Worm (Caenorhabditis elegans) whole organism, L3 larva: Measurements from ENCODE around the gene lgc-13.

Experiments used
- R02D3.7 ChIP-seq: fragments of 150-350 bp; optimal IDR thresholded peaks from 2 replicates; lab custom pipeline; 2014; ENCODE audit warnings: missing biosample characterization, missing genetic modification characterization
- ZK546.5 ChIP-seq: sonication (generic microtip); optimal IDR thresholded peaks from 2 replicates; lab custom pipeline; 2017; ENCODE audit warnings: missing biosample characterization, missing genetic modification characterization
- aly-2 ChIP-seq: fragments of 150-350 bp; optimal IDR thresholded peaks from 2 replicates; lab custom pipeline; 2014; ENCODE audit warnings: missing biosample characterization, missing genetic modification characterization
- ama-1 ChIP-seq: fragments of 150-350 bp; optimal IDR thresholded peaks from 2 replicates; lab custom pipeline; 2018
- ceh-16 ChIP-seq: sonication (generic microtip); optimal IDR thresholded peaks from 2 replicates; lab custom pipeline; 2017; ENCODE audit warnings: missing biosample characterization, missing genetic modification characterization
- ceh-28 ChIP-seq: fragments of 150-350 bp; optimal IDR thresholded peaks from 2 replicates; lab custom pipeline; 2014; ENCODE audit warnings: missing biosample characterization, missing genetic modification reagents, missing genetic modification characterization
- ceh-9 ChIP-seq: sonication (generic microtip); optimal IDR thresholded peaks from 2 replicates; lab custom pipeline; 2018; ENCODE audit warnings: missing biosample characterization, missing genetic modification characterization
- egl-27 ChIP-seq: sonication (generic microtip); optimal IDR thresholded peaks from 4 replicates; lab custom pipeline; 2017; ENCODE audit warnings: missing biosample characterization, missing genetic modification reagents, missing genetic modification characterization
- elt-1 ChIP-seq: fragments of 150-350 bp; optimal IDR thresholded peaks from 2 replicates; lab custom pipeline; 2014; ENCODE audit warnings: missing biosample characterization, missing genetic modification characterization
- elt-2 ChIP-seq: sonication (generic microtip); optimal IDR thresholded peaks from 2 replicates; lab custom pipeline; 2016; ENCODE audit warnings: missing genetic modification reagents, mild to moderate bottlenecking, missing genetic modification characterization, missing compliant biosample characterization
- elt-3 ChIP-seq, 3 experiments: fragments of 150-350 bp in 1 of 3; sonication (generic microtip) in 2 of 3; optimal IDR thresholded peaks; 2 replicates in 2 of 3; 4 replicates in 1 of 3; lab custom pipeline; 2014 to 2017; ENCODE audit warnings: missing biosample characterization in 3 of 3, missing genetic modification characterization in 3 of 3
- eor-1 ChIP-seq, 2 experiments: fragments of 150-350 bp; optimal IDR thresholded peaks; 2 replicates each; lab custom pipeline; 2014 to 2018; ENCODE audit warnings: missing biosample characterization in 2 of 2, missing genetic modification characterization in 2 of 2
- fkh-10 ChIP-seq: sonication (generic microtip); optimal IDR thresholded peaks from 2 replicates; lab custom pipeline; 2017; ENCODE audit warnings: missing biosample characterization, missing genetic modification reagents, missing genetic modification characterization
- fkh-2 ChIP-seq: fragments of 150-350 bp; optimal IDR thresholded peaks from 2 replicates; lab custom pipeline; 2014; ENCODE audit warnings: missing biosample characterization, missing genetic modification reagents, missing genetic modification characterization
- fos-1 ChIP-seq: fragments of 150-350 bp; optimal IDR thresholded peaks from 2 replicates; lab custom pipeline; 2014; ENCODE audit warnings: missing biosample characterization, missing genetic modification characterization
- hmg-11 ChIP-seq: sonication (generic microtip); optimal IDR thresholded peaks from 2 replicates; lab custom pipeline; 2016; ENCODE audit warnings: missing genetic modification characterization, missing compliant biosample characterization
- jun-1 ChIP-seq: fragments of 150-350 bp; optimal IDR thresholded peaks from 2 replicates; lab custom pipeline; 2014; ENCODE audit warnings: missing biosample characterization, missing genetic modification reagents, missing genetic modification characterization
- lsy-12 ChIP-seq: sonication (generic microtip); optimal IDR thresholded peaks from 2 replicates; lab custom pipeline; 2016; ENCODE audit warnings: mild to moderate bottlenecking, missing genetic modification characterization, missing compliant biosample characterization
- mdl-1 ChIP-seq: fragments of 150-350 bp; optimal IDR thresholded peaks from 2 replicates; lab custom pipeline; 2014; ENCODE audit warnings: missing biosample characterization, missing genetic modification characterization
- mml-1 ChIP-seq: fragments of 150-350 bp; sonication (generic microtip); optimal IDR thresholded peaks from 3 replicates; lab custom pipeline; 2014; ENCODE audit warnings: missing biosample characterization, missing genetic modification characterization
- nfya-1 ChIP-seq: sonication (generic microtip); optimal IDR thresholded peaks from 2 replicates; lab custom pipeline; 2017; ENCODE audit warnings: missing genetic modification characterization, mild to moderate bottlenecking, missing compliant biosample characterization, antibody characterized with exemption, moderate library complexity; ENCODE audit not compliant: insufficient read depth
- nhr-11 ChIP-seq: fragments of 150-350 bp; optimal IDR thresholded peaks from 2 replicates; lab custom pipeline; 2014; ENCODE audit warnings: missing biosample characterization, missing genetic modification characterization
- nhr-12 ChIP-seq: fragments of 150-350 bp; optimal IDR thresholded peaks from 2 replicates; lab custom pipeline; 2014; ENCODE audit warnings: missing biosample characterization, missing genetic modification characterization
- nhr-23 ChIP-seq: fragments of 150-350 bp; optimal IDR thresholded peaks from 2 replicates; lab custom pipeline; 2014; ENCODE audit warnings: missing biosample characterization, missing genetic modification reagents, missing genetic modification characterization
- nhr-237 ChIP-seq: fragments of 150-350 bp; optimal IDR thresholded peaks from 2 replicates; lab custom pipeline; 2014; ENCODE audit warnings: missing biosample characterization, missing genetic modification characterization
- nhr-25 ChIP-seq: sonication (generic microtip); optimal IDR thresholded peaks from 2 replicates; lab custom pipeline; 2017; ENCODE audit warnings: missing biosample characterization, missing genetic modification characterization
- nhr-28 ChIP-seq: fragments of 150-350 bp; optimal IDR thresholded peaks from 2 replicates; lab custom pipeline; 2014; ENCODE audit warnings: missing biosample characterization, missing genetic modification characterization
- nhr-67 ChIP-seq: fragments of 150-350 bp; optimal IDR thresholded peaks from 2 replicates; lab custom pipeline; 2014; ENCODE audit warnings: missing biosample characterization, missing genetic modification characterization
- nhr-77 ChIP-seq: fragments of 150-350 bp; optimal IDR thresholded peaks from 2 replicates; lab custom pipeline; 2014; ENCODE audit warnings: missing biosample characterization, missing genetic modification characterization
- pqm-1 ChIP-seq: fragments of 150-350 bp; optimal IDR thresholded peaks from 2 replicates; lab custom pipeline; 2017; ENCODE audit warnings: missing biosample characterization, missing genetic modification characterization, inconsistent platforms
- sea-2 ChIP-seq: fragments of 150-350 bp; sonication (generic microtip); optimal IDR thresholded peaks from 4 replicates; lab custom pipeline; 2014; ENCODE audit warnings: missing biosample characterization, missing genetic modification reagents, missing genetic modification characterization
- skn-1 ChIP-seq: fragments of 150-350 bp; optimal IDR thresholded peaks from 2 replicates; lab custom pipeline; 2014; ENCODE audit warnings: missing biosample characterization, missing genetic modification characterization
- snpc-4 ChIP-seq: fragments of 150-350 bp; optimal IDR thresholded peaks from 2 replicates; lab custom pipeline; 2014; ENCODE audit warnings: missing biosample characterization, missing genetic modification characterization
- tbx-2 ChIP-seq: sonication (generic microtip); optimal IDR thresholded peaks from 2 replicates; lab custom pipeline; 2016; ENCODE audit warnings: mild to moderate bottlenecking, missing genetic modification characterization, missing compliant biosample characterization
- unc-62 ChIP-seq: fragments of 150-350 bp; sonication (generic microtip); optimal IDR thresholded peaks from 4 replicates; lab custom pipeline; 2014; ENCODE audit warnings: missing biosample characterization, missing genetic modification reagents, missing genetic modification characterization
- ztf-11 ChIP-seq: fragments of 150-350 bp; optimal IDR thresholded peaks from 2 replicates; lab custom pipeline; 2014; ENCODE audit warnings: missing biosample characterization, missing genetic modification characterization
- ztf-4 ChIP-seq: fragments of 150-350 bp; optimal IDR thresholded peaks from 2 replicates; lab custom pipeline; 2014; ENCODE audit warnings: missing biosample characterization, missing genetic modification characterization

The lgc-13 gene

DNA sequence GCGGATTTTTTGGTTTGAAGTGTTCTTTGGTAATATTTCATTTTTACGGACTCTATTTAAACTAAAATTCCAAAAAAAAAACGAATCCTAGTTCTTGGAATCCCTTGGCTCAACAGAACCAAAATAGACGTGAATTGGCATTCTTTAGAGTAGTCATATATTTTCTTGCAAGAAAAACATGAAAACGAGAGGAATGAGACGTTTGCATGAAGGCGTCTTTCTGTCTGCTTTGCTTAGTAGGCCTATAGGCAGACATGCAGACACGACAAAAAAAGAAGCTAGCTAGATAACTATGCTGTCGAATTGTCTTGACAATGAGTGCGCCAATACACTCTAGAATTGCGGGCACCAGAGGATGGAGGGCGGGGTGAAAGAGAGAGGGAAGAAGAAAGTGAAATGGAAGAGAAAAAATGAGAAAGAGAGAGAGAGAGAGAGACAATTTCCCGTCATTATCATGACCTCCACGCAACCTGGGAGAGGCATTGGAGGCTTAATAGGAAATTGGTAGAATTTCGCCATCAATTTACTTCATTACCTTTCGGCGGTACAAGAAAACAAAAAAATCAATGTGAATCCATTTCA is 28.3 kb upstream of the lgc-13 start:
- TF ChIP-seq snpc-4 (tag; lab: Kevin White, UChicago): no peak
- no peak for TF ChIP-seq ceh-9
- TF ChIP-seq R02D3.7: no peak
- no peak for TF ChIP-seq ztf-11 (tag; lab: Kevin White, UChicago)
- peak; percentile 71 for TF ChIP-seq nhr-25 (tag; lab: Kevin White, UChicago)
- no peak for TF ChIP-seq mml-1 (tag; lab: Kevin White, UChicago)
- peak; percentile 24 for TF ChIP-seq nhr-23
- TF ChIP-seq ceh-28 (tag; lab: Kevin White, UChicago): no peak
- no peak for TF ChIP-seq fkh-2 (tag; lab: Kevin White, UChicago)
- TF ChIP-seq nhr-77: no peak
- TF ChIP-seq elt-3 (tag; optimal IDR thresholded peaks at IDR 0.05; lab: Kevin White, UChicago): no peak
- TF ChIP-seq nhr-12 (tag; lab: Kevin White, UChicago): no peak
- no peak for TF ChIP-seq nhr-11 (tag; lab: Kevin White, UChicago)
- TF ChIP-seq unc-62 (GFP tag; lab: Kevin White, UChicago): no peak
- TF ChIP-seq jun-1 (tag; lab: Kevin White, UChicago): no peak
- TF ChIP-seq nfya-1 (tag; lab: Kevin White, UChicago): peak; percentile 43
- TF ChIP-seq fos-1 (tag; lab: Kevin White, UChicago): no peak
- no peak for TF ChIP-seq eor-1 (tag; optimal IDR thresholded peaks at IDR 0.05; lab: Kevin White, UChicago)
- TF ChIP-seq pqm-1: no peak
- TF ChIP-seq sea-2: no peak
- TF ChIP-seq elt-1: no peak

DNA sequence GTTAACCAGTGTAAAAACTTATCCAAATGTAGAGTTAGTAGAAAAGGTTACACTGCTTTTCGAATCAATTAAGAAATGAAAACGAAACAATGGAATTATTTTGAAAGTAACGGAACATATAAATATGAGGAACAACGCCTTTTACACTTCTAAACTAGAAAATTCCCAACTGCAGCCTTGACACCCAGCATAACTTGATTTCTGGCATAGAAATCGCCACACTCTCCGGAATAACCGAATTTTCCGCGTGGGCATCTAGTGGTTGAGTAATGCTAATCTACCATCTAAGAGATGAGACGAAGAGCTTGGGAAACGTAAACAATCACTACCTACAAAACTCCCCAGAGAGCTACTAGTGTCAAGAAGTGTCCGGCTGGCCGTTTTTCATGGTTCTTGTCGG is 27.7 kb upstream of the lgc-13 start:
- TF ChIP-seq ama-1: no peak
- TF ChIP-seq elt-1: peak; percentile 66

ce11 chrX:12082813-12083212 is 26.2 kb upstream of the lgc-13 start:
- no peak for TF ChIP-seq tbx-2 (tag; lab: Kevin White, UChicago)
- no peak for TF ChIP-seq egl-27 (tag; lab: Kevin White, UChicago)
- TF ChIP-seq nfya-1 (tag; lab: Kevin White, UChicago): peak; percentile 25
- no peak for TF ChIP-seq nhr-28 (tag; lab: Kevin White, UChicago)
- no peak for TF ChIP-seq ztf-4 (tag; lab: Kevin White, UChicago)
- TF ChIP-seq ztf-11 (tag; lab: Kevin White, UChicago): no peak
- peak; percentile 78 for TF ChIP-seq fkh-10 (GFP tag; lab: Kevin White, UChicago)
- TF ChIP-seq nhr-237 (tag; lab: Kevin White, UChicago): no peak
- no peak for TF ChIP-seq unc-62 (GFP tag; lab: Kevin White, UChicago)
- TF ChIP-seq snpc-4 (tag; lab: Kevin White, UChicago): no peak
- TF ChIP-seq mml-1 (tag; lab: Kevin White, UChicago): no peak
- TF ChIP-seq nhr-11 (tag; lab: Kevin White, UChicago): no peak
- TF ChIP-seq R02D3.7: no peak
- no peak for TF ChIP-seq ceh-16 (tag; lab: Kevin White, UChicago)
- TF ChIP-seq eor-1 (tag; optimal IDR thresholded peaks at IDR 0.05; lab: Kevin White, UChicago): no peak

DNA sequence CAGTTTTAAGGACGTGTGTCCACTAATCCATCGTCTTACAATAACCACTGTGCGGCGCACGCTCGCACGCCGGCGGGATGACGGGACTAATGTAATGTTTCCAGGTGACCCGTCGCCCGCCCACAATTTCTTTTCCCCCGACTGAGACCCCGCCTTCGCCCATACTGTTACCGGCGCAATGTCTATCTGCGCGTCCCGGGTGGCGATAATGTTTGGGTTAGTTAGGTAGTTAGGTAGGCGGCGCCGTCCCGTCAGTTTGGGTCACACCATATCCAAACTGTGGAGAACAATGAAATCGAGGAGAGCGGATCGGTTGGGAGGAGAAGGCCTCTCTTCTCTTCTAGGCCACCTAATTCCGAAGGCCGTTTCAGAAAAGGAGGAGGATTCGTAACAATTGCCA is 22.7 kb upstream of the lgc-13 start:
- TF ChIP-seq nhr-28 (tag; lab: Kevin White, UChicago): no peak
- no peak for TF ChIP-seq aly-2 (tag; lab: Kevin White, UChicago)

ce11 chrX:12092621-12093020 is 16.3 kb upstream of the lgc-13 start:
- TF ChIP-seq nhr-67 (no peak), nhr-77 (no peak), fkh-2 (tag; lab: Kevin White, UChicago) (no peak), ama-1 (no peak), egl-27 (tag; lab: Kevin White, UChicago) (no peak), mdl-1 (tag; lab: Kevin White, UChicago) (no peak), elt-2 (tag; lab: Kevin White, UChicago) (no peak), hmg-11 (tag; lab: Kevin White, UChicago) (no peak), pqm-1 (no peak), lsy-12 (tag; lab: Kevin White, UChicago) (no peak), mml-1 (tag; lab: Kevin White, UChicago) (no peak), ZK546.5 (no peak), skn-1 (no peak), unc-62 (GFP tag; lab: Kevin White, UChicago) (no peak), snpc-4 (tag; lab: Kevin White, UChicago) (no peak)
